Worm (Caenorhabditis elegans) whole organism, L2 larva: Measurements from ENCODE around the gene F35A5.8.
A peak's percentile ranks its signal among the peaks of the same experiment; 100 is the strongest.

Experiments
- alr-1 ChIP-seq: fragments of 150-350 bp; optimal IDR thresholded peaks from 2 replicates; lab custom pipeline; 2014; ENCODE audit warnings: missing biosample characterization, missing genetic modification characterization
- aly-2 ChIP-seq: fragments of 150-350 bp; optimal IDR thresholded peaks from 2 replicates; lab custom pipeline; 2014; ENCODE audit warnings: missing biosample characterization, missing genetic modification characterization
- ama-1 ChIP-seq: fragments of 150-350 bp; optimal IDR thresholded peaks from 2 replicates; lab custom pipeline; 2018; ENCODE audit warnings: inconsistent platforms
- ceh-82 ChIP-seq: fragments of 150-350 bp; optimal IDR thresholded peaks from 2 replicates; lab custom pipeline; 2014; ENCODE audit warnings: missing biosample characterization, missing genetic modification characterization
- elt-1 ChIP-seq: fragments of 150-350 bp; optimal IDR thresholded peaks from 2 replicates; lab custom pipeline; 2014; ENCODE audit warnings: missing biosample characterization, missing genetic modification characterization
- elt-3 ChIP-seq: sonication (generic microtip); optimal IDR thresholded peaks from 2 replicates; lab custom pipeline; 2017; ENCODE audit warnings: missing biosample characterization, missing genetic modification characterization
- lin-13 ChIP-seq: fragments of 150-350 bp; optimal IDR thresholded peaks from 2 replicates; lab custom pipeline; 2014; ENCODE audit warnings: missing biosample characterization, missing genetic modification reagents, missing genetic modification characterization
- mdl-1 ChIP-seq, 2 experiments: fragments of 150-350 bp in 1 of 2; sonication (generic microtip) in 1 of 2; optimal IDR thresholded peaks; 2 replicates each; lab custom pipeline; 2017; ENCODE audit warnings: missing biosample characterization in 2 of 2, missing genetic modification characterization in 2 of 2
- nhr-11 ChIP-seq: fragments of 150-350 bp; optimal IDR thresholded peaks from 2 replicates; lab custom pipeline; 2014; ENCODE audit warnings: missing biosample characterization, missing genetic modification characterization
- nhr-129 ChIP-seq: fragments of 150-350 bp; optimal IDR thresholded peaks from 2 replicates; lab custom pipeline; 2014; ENCODE audit warnings: missing biosample characterization, missing genetic modification characterization
- nhr-237 ChIP-seq: fragments of 150-350 bp; optimal IDR thresholded peaks from 2 replicates; lab custom pipeline; 2014; ENCODE audit warnings: missing biosample characterization, missing genetic modification characterization
- nhr-77 ChIP-seq: fragments of 150-350 bp; optimal IDR thresholded peaks from 2 replicates; lab custom pipeline; 2014; ENCODE audit warnings: missing biosample characterization, missing genetic modification characterization
- snpc-4 ChIP-seq: fragments of 150-350 bp; optimal IDR thresholded peaks from 2 replicates; lab custom pipeline; 2014; ENCODE audit warnings: missing biosample characterization, missing genetic modification characterization
- ztf-4 ChIP-seq: fragments of 150-350 bp; optimal IDR thresholded peaks from 2 replicates; lab custom pipeline; 2014; ENCODE audit warnings: missing biosample characterization, missing genetic modification characterization

ce11 chrX:3788483-3788882, 14.8 kb downstream of the F35A5.8 start:
- TF ChIP-seq ztf-4 (tag; lab: Kevin White, UChicago), result peak; percentile 84
- TF ChIP-seq snpc-4 (tag; lab: Kevin White, UChicago), result no peak
- TF ChIP-seq aly-2 (tag; lab: Kevin White, UChicago), result no peak
- peak in 1 of 2 experiments; percentile 13 for TF ChIP-seq mdl-1 (tag; optimal IDR thresholded peaks at IDR 0.05; lab: Kevin White, UChicago)
- no peak for TF ChIP-seq nhr-237 (tag; lab: Kevin White, UChicago)
- TF ChIP-seq elt-3 (tag; lab: Kevin White, UChicago), result no peak
- no peak for TF ChIP-seq ceh-82 (tag; lab: Kevin White, UChicago)
- no peak for TF ChIP-seq nhr-11 (tag; lab: Kevin White, UChicago)
- peak; percentile 92 for TF ChIP-seq ama-1
- no peak for TF ChIP-seq alr-1 (tag; lab: Kevin White, UChicago)
- no peak for TF ChIP-seq nhr-77 (tag; lab: Kevin White, UChicago)
- TF ChIP-seq nhr-129, result peak; percentile 90
- no peak for TF ChIP-seq lin-13 (GFP tag; lab: Kevin White, UChicago)
- TF ChIP-seq elt-1 (tag; lab: Kevin White, UChicago), result no peak
